Fruit fly (Drosophila melanogaster) whole organism, embryonic: ENCODE results near the gene CG31121.

Experiments
- Asciz ChIP-seq: fragments of 200-800 bp; sonication (Bioruptor generic); optimal IDR thresholded peaks from 2 replicates; lab custom pipeline; 2017; ENCODE audit warnings: missing biosample characterization, mild to moderate bottlenecking, missing genetic modification characterization, missing genetic modification reagents
- B-H1 ChIP-seq: fragments of 200-800 bp; sonication (Bioruptor generic); IDR thresholded peaks from 3 replicates; pipeline ENCODE4 v1.3.6; 2022; ENCODE audit warnings: missing biosample characterization, missing genetic modification characterization
- CG10209 ChIP-seq: fragments of 200-800 bp; sonication (Bioruptor generic); optimal IDR thresholded peaks from 3 replicates; lab custom pipeline; 2017; ENCODE audit warnings: missing biosample characterization, mild to moderate bottlenecking, missing genetic modification characterization, missing genetic modification reagents
- CG10543 ChIP-seq: fragments of 200-800 bp; sonication (Bioruptor generic); optimal IDR thresholded peaks from 3 replicates; lab custom pipeline; 2017; ENCODE audit warnings: missing biosample characterization, mild to moderate bottlenecking, missing genetic modification characterization, moderate library complexity
- CG13624 ChIP-seq: fragments of 200-800 bp; sonication (Bioruptor generic); optimal IDR thresholded peaks from 2 replicates; lab custom pipeline; 2016; ENCODE audit warnings: missing biosample characterization, missing genetic modification characterization
- CG14860 ChIP-seq: fragments of 200-800 bp; sonication (Bioruptor generic); IDR thresholded peaks from 3 replicates; pipeline ENCODE4 v1.3.6; 2022; ENCODE audit warnings: missing biosample characterization, missing genetic modification characterization; ENCODE audit not compliant: partially characterized antibody
- CG1602 ChIP-seq: fragments of 200-800 bp; sonication (Bioruptor generic); optimal IDR thresholded peaks from 3 replicates; lab custom pipeline; 2016; ENCODE audit warnings: missing biosample characterization, missing genetic modification characterization
- CG16813 ChIP-seq: fragments of 200-800 bp; sonication (Bioruptor generic); IDR thresholded peaks from 3 replicates; pipeline ENCODE4 v1.3.6; 2022; ENCODE audit warnings: missing biosample characterization, missing genetic modification characterization; ENCODE audit not compliant: partially characterized antibody
- CG17568 ChIP-seq: fragments of 200-800 bp; sonication (Bioruptor generic); optimal IDR thresholded peaks from 2 replicates; lab custom pipeline; 2018; ENCODE audit warnings: missing biosample characterization, mild to moderate bottlenecking, missing genetic modification characterization, moderate library complexity
- CG17829 ChIP-seq: fragments of 200-800 bp; optimal IDR thresholded peaks from 2 replicates; lab custom pipeline; 2019; ENCODE audit warnings: missing biosample characterization, mild to moderate bottlenecking, missing genetic modification characterization, moderate library complexity
- CG18764 ChIP-seq: fragments of 200-800 bp; sonication (Bioruptor generic); optimal IDR thresholded peaks from 3 replicates; lab custom pipeline; 2016; ENCODE audit warnings: missing biosample characterization, missing genetic modification characterization
- CG2116 ChIP-seq: fragments of 200-800 bp; sonication (Bioruptor generic); optimal IDR thresholded peaks from 3 replicates; lab custom pipeline; 2018; ENCODE audit warnings: missing biosample characterization, mild to moderate bottlenecking, missing genetic modification characterization
- CG2875 ChIP-seq: fragments of 200-800 bp; sonication (Bioruptor generic); optimal IDR thresholded peaks from 2 replicates; lab custom pipeline; 2017; ENCODE audit warnings: missing biosample characterization, mild to moderate bottlenecking, missing genetic modification characterization, missing genetic modification reagents
- CG2889 ChIP-seq: fragments of 200-800 bp; sonication (Bioruptor generic); IDR thresholded peaks from 3 replicates; pipeline ENCODE4 v1.3.6; 2022; ENCODE audit warnings: missing biosample characterization, missing genetic modification characterization
- CG32772 ChIP-seq: fragments of 200-800 bp; sonication (Bioruptor generic); IDR thresholded peaks from 2 replicates; pipeline ENCODE4 v1.3.6; 2022; ENCODE audit warnings: missing biosample characterization, missing genetic modification characterization
- CG3726 ChIP-seq: fragments of 200-800 bp; sonication (Bioruptor generic); IDR thresholded peaks from 3 replicates; pipeline ENCODE4, ENCODE4 v1.3.6; 2022; ENCODE audit warnings: missing biosample characterization, missing genetic modification characterization
- CG4424 ChIP-seq: fragments of 200-800 bp; sonication (Bioruptor generic); optimal IDR thresholded peaks from 3 replicates; lab custom pipeline; 2016; ENCODE audit warnings: missing biosample characterization, missing genetic modification characterization
- CG5180 ChIP-seq: fragments of 200-800 bp; sonication (Bioruptor generic); optimal IDR thresholded peaks from 3 replicates; lab custom pipeline; 2017; ENCODE audit warnings: missing biosample characterization, missing genetic modification characterization, mild to moderate bottlenecking, moderate library complexity, missing genetic modification reagents
- CG6683 ChIP-seq: fragments of 200-800 bp; sonication (Bioruptor generic); optimal IDR thresholded peaks from 2 replicates; lab custom pipeline; 2017; ENCODE audit warnings: missing biosample characterization, mild to moderate bottlenecking, missing genetic modification characterization, missing genetic modification reagents
- CG6813 ChIP-seq: fragments of 200-800 bp; sonication (Bioruptor generic); optimal IDR thresholded peaks from 2 replicates; lab custom pipeline; 2017; ENCODE audit warnings: missing biosample characterization, missing genetic modification characterization, mild to moderate bottlenecking, moderate library complexity, missing genetic modification reagents
- CG7271 ChIP-seq: fragments of 200-800 bp; sonication (Bioruptor generic); optimal IDR thresholded peaks from 2 replicates; lab custom pipeline; 2018; ENCODE audit warnings: missing biosample characterization, mild to moderate bottlenecking, missing genetic modification characterization, moderate library complexity
- CG7839 ChIP-seq: fragments of 200-800 bp; sonication (Bioruptor generic); optimal IDR thresholded peaks from 3 replicates; lab custom pipeline; 2018; ENCODE audit warnings: missing biosample characterization, mild to moderate bottlenecking, missing genetic modification characterization, moderate library complexity
- CG9609 ChIP-seq: fragments of 200-800 bp; sonication (Bioruptor generic); optimal IDR thresholded peaks from 3 replicates; lab custom pipeline; 2016; ENCODE audit warnings: missing biosample characterization, missing genetic modification characterization
- CG9817 ChIP-seq: fragments of 200-800 bp; sonication (Bioruptor generic); optimal IDR thresholded peaks from 2 replicates; lab custom pipeline; 2018; ENCODE audit warnings: missing biosample characterization, mild to moderate bottlenecking, missing genetic modification characterization, moderate library complexity
- D19B ChIP-seq: fragments of 200-800 bp; sonication (Bioruptor generic); optimal IDR thresholded peaks from 2 replicates; lab custom pipeline; 2017; ENCODE audit warnings: missing biosample characterization, mild to moderate bottlenecking, missing genetic modification characterization
- Doc2 ChIP-seq: fragments of 200-800 bp; sonication (Bioruptor generic); IDR thresholded peaks from 2 replicates; pipeline ENCODE4 v1.3.6; 2022; ENCODE audit warnings: missing biosample characterization, missing genetic modification characterization
- Kr ChIP-seq: fragments of 200-800 bp; sonication (Bioruptor generic); optimal IDR thresholded peaks from 2 replicates; lab custom pipeline; 2017; ENCODE audit warnings: missing biosample characterization, mild to moderate bottlenecking, missing genetic modification characterization
- Nf-YA ChIP-seq: fragments of 200-800 bp; sonication (Bioruptor generic); IDR thresholded peaks from 2 replicates; pipeline ENCODE4 v1.3.6; 2022; ENCODE audit warnings: missing biosample characterization, missing genetic modification characterization
- Oaz ChIP-seq: fragments of 200-800 bp; sonication (Bioruptor generic); IDR thresholded peaks from 2 replicates; pipeline ENCODE4 v1.3.6; 2022; ENCODE audit warnings: missing biosample characterization, missing genetic modification characterization
- Trl ChIP-seq, 3 experiments: fragments of >200 bp in 2 of 3; fragments of 200-800 bp in 1 of 3; sonication (Bioruptor generic) in 1 of 3; optimal IDR thresholded peaks; 2 replicates in 1 of 3; 3 replicates in 2 of 3; lab custom pipeline; 2016 to 2017; ENCODE audit warnings: missing biosample characterization in 1 of 3, missing genetic modification characterization in 1 of 3
- aop ChIP-seq: fragments of 200-800 bp; sonication (Bioruptor generic); IDR thresholded peaks from 2 replicates; pipeline ENCODE4 v1.3.6; 2022; ENCODE audit warnings: missing biosample characterization, missing genetic modification characterization
- ap ChIP-seq: fragments of 200-800 bp; sonication (Bioruptor generic); IDR thresholded peaks from 2 replicates; pipeline ENCODE4 v1.3.6; 2022; ENCODE audit warnings: missing biosample characterization, missing genetic modification characterization
- bab2 ChIP-seq: fragments of 200-800 bp; sonication (Bioruptor generic); optimal IDR thresholded peaks from 2 replicates; lab custom pipeline; 2016; ENCODE audit warnings: missing biosample characterization, missing genetic modification characterization
- bsh ChIP-seq, 2 experiments: fragments of 200-800 bp; sonication (Bioruptor generic); optimal IDR thresholded peaks; 2 replicates each; lab custom pipeline; 2017 to 2018; ENCODE audit warnings: mild to moderate bottlenecking in 2 of 2, missing biosample characterization in 2 of 2, missing genetic modification characterization in 2 of 2, moderate library complexity in 1 of 2
- chn ChIP-seq: fragments of 200-800 bp; sonication (Bioruptor generic); optimal IDR thresholded peaks from 2 replicates; lab custom pipeline; 2016; ENCODE audit warnings: missing biosample characterization, missing genetic modification characterization
- eve ChIP-seq, 2 experiments: fragments of >200 bp; optimal IDR thresholded peaks; 2 replicates each; lab custom pipeline; 2017; ENCODE audit warnings: missing biosample characterization in 2 of 2, missing genetic modification characterization in 2 of 2
- gsb ChIP-seq: fragments of 200-800 bp; sonication (Bioruptor generic); IDR thresholded peaks from 2 replicates; pipeline ENCODE4 v1.3.6; 2022; ENCODE audit warnings: missing biosample characterization, missing genetic modification characterization
- hbn ChIP-seq: fragments of 200-800 bp; sonication (Bioruptor generic); IDR thresholded peaks from 2 replicates; pipeline ENCODE4 v1.3.6; 2022; ENCODE audit warnings: missing biosample characterization, missing genetic modification characterization; ENCODE audit not compliant: partially characterized antibody
- kay ChIP-seq: fragments of 200-800 bp; sonication (Bioruptor generic); optimal IDR thresholded peaks from 2 replicates; lab custom pipeline; 2016; ENCODE audit warnings: missing biosample characterization, missing genetic modification characterization
- mirr ChIP-seq: fragments of 200-800 bp; sonication (Bioruptor generic); optimal IDR thresholded peaks from 3 replicates; lab custom pipeline; 2018; ENCODE audit warnings: missing biosample characterization, mild to moderate bottlenecking, missing genetic modification characterization
- mld ChIP-seq: fragments of 200-800 bp; sonication (Bioruptor generic); IDR thresholded peaks from 3 replicates; pipeline ENCODE4 v1.3.6; 2022; ENCODE audit warnings: missing biosample characterization, missing genetic modification characterization; ENCODE audit not compliant: partially characterized antibody
- onecut ChIP-seq: fragments of 200-800 bp; sonication (Bioruptor generic); IDR thresholded peaks from 2 replicates; pipeline ENCODE4 v1.3.6; 2022; ENCODE audit warnings: missing biosample characterization, missing genetic modification characterization
- psq ChIP-seq: fragments of 200-800 bp; sonication (Bioruptor generic); optimal IDR thresholded peaks from 2 replicates; lab custom pipeline; 2017; ENCODE audit warnings: missing biosample characterization, missing genetic modification characterization
- so ChIP-seq: fragments of 200-800 bp; sonication (Bioruptor generic); IDR thresholded peaks from 3 replicates; pipeline ENCODE4 v1.3.6; 2022; ENCODE audit warnings: missing biosample characterization, missing genetic modification characterization
- trem ChIP-seq: fragments of 200-800 bp; optimal IDR thresholded peaks from 3 replicates; lab custom pipeline; 2019; ENCODE audit warnings: missing biosample characterization, mild to moderate bottlenecking, missing genetic modification characterization, moderate library complexity
- vfl ChIP-seq: fragments of 200-800 bp; sonication (Bioruptor generic); optimal IDR thresholded peaks from 2 replicates; lab custom pipeline; 2016; ENCODE audit warnings: missing biosample characterization, missing genetic modification characterization

The CG31121 gene

dm6 chr3R:24893320-24893955, 967 bp downstream of the CG31121 start (continued):
- TF ChIP-seq aop (no peak), psq (GFP tag; lab: Kevin White, UChicago) (peak; percentile 21), CG16813 (GFP tag; lab: Robert Waterston, UW) (no peak), bab2 (no peak), CG7271 (tag; lab: Kevin White, UChicago) (peak; percentile 45), gsb (GFP tag; lab: Robert Waterston, UW) (no peak), CG1602 (GFP tag; lab: Kevin White, UChicago) (peak; percentile 60), mirr (no peak), CG17568 (no peak), B-H1 (GFP tag; lab: Robert Waterston, UW) (peak; percentile 39; the same call in 2 of the 3 replicates), CG6683 (GFP tag; lab: Kevin White, UChicago) (no peak), trem (tag; lab: Kevin White, UChicago) (peak; percentile 90), CG4424 (peak; percentile 76), CG3726 (GFP tag; lab: Robert Waterston, UW) (no peak), CG2875 (peak; percentile 45), CG13624 (no peak), ap (GFP tag; lab: Robert Waterston, UW) (peak; percentile 60; the same call in 1 of the 2 replicates), CG7839 (tag; lab: Kevin White, UChicago) (peak; percentile 92), CG18764 (GFP tag; lab: Kevin White, UChicago) (peak; percentile 59), Oaz (GFP tag; lab: Robert Waterston, UW) (no peak), CG5180 (peak; percentile 59), Kr (GFP tag; lab: Kevin White, UChicago) (no peak), CG9609 (GFP tag; lab: Kevin White, UChicago) (no peak), vfl (GFP tag; lab: Kevin White, UChicago) (no peak), CG9817 (tag; lab: Kevin White, UChicago) (peak; percentile 54), CG10543 (GFP tag; lab: Kevin White, UChicago) (no peak), Trl (optimal IDR thresholded peaks at IDR 0.05; lab: Kevin White, UChicago) (peak in 1 of 2 experiments; percentile 30), Trl (GFP tag; optimal IDR thresholded peaks at IDR 0.05; lab: Kevin White, UChicago) (no peak), onecut (peak; percentile 44), mld (GFP tag; lab: Robert Waterston, UW) (no peak), CG6813 (GFP tag; lab: Kevin White, UChicago) (peak; percentile 58), CG32772 (GFP tag; lab: Robert Waterston, UW) (peak; percentile 34), hbn (GFP tag; lab: Robert Waterston, UW) (no peak), Doc2 (GFP tag; lab: Robert Waterston, UW) (no peak), bsh (GFP tag; optimal IDR thresholded peaks at IDR 0.05; lab: Kevin White, UChicago) (peak; percentile 18 to 80), chn (GFP tag; lab: Kevin White, UChicago) (no peak), Nf-YA (GFP tag; lab: Robert Waterston, UW) (peak; percentile 57; the same call in 1 of the 2 replicates), so (GFP tag; lab: Robert Waterston, UW) (peak; percentile 60; the same call in 2 of the 3 replicates), CG17829 (tag; lab: Kevin White, UChicago) (peak; percentile 95), D19B (GFP tag; lab: Kevin White, UChicago) (peak; percentile 30), Asciz (GFP tag; lab: Kevin White, UChicago) (peak; percentile 80), CG10209 (GFP tag; lab: Kevin White, UChicago) (peak; percentile 78), CG2116 (GFP tag; lab: Kevin White, UChicago) (peak; percentile 29), eve (GFP tag; optimal IDR thresholded peaks at IDR 0.05; lab: Kevin White, UChicago) (no peak), CG14860 (GFP tag; lab: Robert Waterston, UW) (no peak), CG2889 (GFP tag; lab: Robert Waterston, UW) (peak; percentile 40; the same call in 1 of the 3 replicates), kay (GFP tag; lab: Kevin White, UChicago) (peak; percentile 68)
